Worm (Caenorhabditis elegans) whole organism, L2 larva: Measurements from ENCODE around the gene T05G5.4.

Source experiments
- nhr-6 ChIP-seq: fragments of 150-350 bp; optimal IDR thresholded peaks from 2 replicates; lab custom pipeline; 2014; ENCODE audit warnings: missing biosample characterization, missing genetic modification characterization
- snpc-4 ChIP-seq: fragments of 150-350 bp; optimal IDR thresholded peaks from 2 replicates; lab custom pipeline; 2014; ENCODE audit warnings: missing biosample characterization, missing genetic modification characterization
- unc-39 ChIP-seq: fragments of 150-350 bp; optimal IDR thresholded peaks from 2 replicates; lab custom pipeline; 2014; ENCODE audit warnings: missing biosample characterization, missing genetic modification characterization

DNA sequence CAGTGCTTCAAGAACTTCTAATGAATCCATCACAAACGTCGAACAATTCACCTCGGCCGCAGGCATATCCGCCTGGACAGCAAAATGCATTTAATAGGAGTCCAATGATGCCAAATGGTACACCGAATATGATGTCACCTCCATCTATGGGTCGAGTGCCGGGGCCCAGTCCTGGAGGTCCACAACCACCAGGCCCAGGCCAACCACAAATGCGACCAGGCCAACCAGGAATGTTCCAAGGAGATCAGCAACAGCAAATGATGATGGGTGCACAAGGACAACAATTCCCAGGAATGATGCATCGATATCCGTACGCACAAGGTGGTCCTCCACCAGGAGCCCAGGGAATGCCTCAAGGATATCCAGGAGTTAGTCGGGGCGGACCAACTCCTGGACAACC, 18.4 kb downstream of the T05G5.4 start:
- TF ChIP-seq snpc-4 (tag; lab: Kevin White, UChicago) (no peak), nhr-6 (tag; lab: Kevin White, UChicago) (no peak), unc-39 (tag; lab: Kevin White, UChicago) (no peak)
